Worm (Caenorhabditis elegans): ENCODE data around the gene F55G7.5.
A peak's percentile ranks its signal among the peaks of the same experiment; 100 is the strongest.

Gene F55G7.5

ce11 chrX:11909168-11909567, 29.6 kb downstream of the F55G7.5 start (continued):
- no peak for TF ChIP-seq ZK546.5 (tag; optimal IDR thresholded peaks at IDR 0.05)
- peak; percentile 85 for TF ChIP-seq nhr-77 (tag; optimal IDR thresholded peaks at IDR 0.05)
- no peak for TF ChIP-seq Y105C5A.15 (GFP tag; IDR thresholded peaks at IDR 0.05)
- TF ChIP-seq mdl-1 (tag; optimal IDR thresholded peaks at IDR 0.05): no peak
- TF ChIP-seq vab-7 (GFP tag; IDR thresholded peaks at IDR 0.05): no peak
- TF ChIP-seq ceh-62 (tag; optimal IDR thresholded peaks at IDR 0.05): no peak
- no peak for TF ChIP-seq ceh-44 (GFP tag; IDR thresholded peaks at IDR 0.05)
- TF ChIP-seq madf-9 (GFP tag; conservative IDR thresholded peaks at IDR 0.05): no peak

- no peak for TF ChIP-seq daf-16 (GFP tag; optimal IDR thresholded peaks at IDR 0.05)
- TF ChIP-seq daf-16 (tag; optimal IDR thresholded peaks at IDR 0.05): peak; percentile 55
- TF ChIP-seq aha-1 (tag): peak; percentile 70
- no peak for TF ChIP-seq ZK337.2 (GFP tag; IDR thresholded peaks at IDR 0.05)
- no peak for TF ChIP-seq egl-27 (tag; optimal IDR thresholded peaks at IDR 0.05)
- TF ChIP-seq mes-2 (tag; optimal IDR thresholded peaks at IDR 0.05; ENCODE audit: poor library complexity, severe bottlenecking): no peak
- TF ChIP-seq nhr-48 (tag; optimal IDR thresholded peaks at IDR 0.05): no peak
- no peak for TF ChIP-seq lin-39 (tag; optimal IDR thresholded peaks at IDR 0.05)
- no peak for TF ChIP-seq duxl-1 (tag; optimal IDR thresholded peaks at IDR 0.05; ENCODE audit: poor library complexity)
- no peak for TF ChIP-seq daf-19 (GFP tag; conservative IDR thresholded peaks at IDR 0.05)
- TF ChIP-seq pqm-1 (tag; optimal IDR thresholded peaks at IDR 0.05): peak; percentile 16
- no peak for TF ChIP-seq set-16 (GFP tag; IDR thresholded peaks at IDR 0.05)
- no peak for TF ChIP-seq mdt-29 (GFP tag; IDR thresholded peaks at IDR 0.05)
- no peak for TF ChIP-seq lin-29 (GFP tag; IDR thresholded peaks at IDR 0.05)
- TF ChIP-seq madf-5 (GFP tag; IDR thresholded peaks at IDR 0.05): no peak
- TF ChIP-seq mxl-2 (GFP tag; conservative IDR thresholded peaks at IDR 0.05): no peak
- no peak for TF ChIP-seq dmd-8 (GFP tag; IDR thresholded peaks at IDR 0.05)
- TF ChIP-seq hlh-11 (tag; optimal IDR thresholded peaks at IDR 0.05): no peak
- TF ChIP-seq nhr-10 (tag; optimal IDR thresholded peaks at IDR 0.05): no peak
These were observed 30.5 kb downstream of the F55G7.5 start for ce11 chrX:11908226-11908625.

- TF ChIP-seq zfp-2 (tag; optimal IDR thresholded peaks at IDR 0.05): no peak
- TF ChIP-seq cey-2 (tag; optimal IDR thresholded peaks at IDR 0.05; ENCODE audit: borderline replicate concordance, insufficient read depth): no peak
- no peak for TF ChIP-seq nhr-48 (tag; optimal IDR thresholded peaks at IDR 0.05)
These were observed 31.5 kb downstream of the F55G7.5 start, which contains the start of gene Y62H9A.11 for ce11 chrX:11907263-11907662. Gene Y62H9A.11, minus strand, starts transcription at chrX:11907363.

- no peak for TF ChIP-seq ceh-82 (tag; optimal IDR thresholded peaks at IDR 0.05)
- peak in 1 of 2 experiments; percentile 95 for TF ChIP-seq unc-62 (GFP tag; optimal IDR thresholded peaks at IDR 0.05 in 1 of 2)
- TF ChIP-seq unc-62 (tag; optimal IDR thresholded peaks at IDR 0.05): no peak
These were observed 32.1 kb downstream of the F55G7.5 start for ce11 chrX:11906626-11907025.

ce11 chrX:11902661-11903060, 36.1 kb downstream of the F55G7.5 start, which contains the start of gene Y62H9A.10:
Gene Y62H9A.10, minus strand, starts transcription at chrX:11902761.
- TF ChIP-seq madf-9 (GFP tag; conservative IDR thresholded peaks at IDR 0.05): no peak
- TF ChIP-seq php-3 (GFP tag; IDR thresholded peaks at IDR 0.05): no peak
- TF ChIP-seq ZK546.5 (tag; optimal IDR thresholded peaks at IDR 0.05): no peak
- no peak for TF ChIP-seq daf-16 (GFP tag; optimal IDR thresholded peaks at IDR 0.05)
- TF ChIP-seq daf-16 (tag; optimal IDR thresholded peaks at IDR 0.05): no peak
- TF ChIP-seq mdl-1 (tag; optimal IDR thresholded peaks at IDR 0.05): no peak
- TF ChIP-seq nhr-25 (tag; optimal IDR thresholded peaks at IDR 0.05; ENCODE audit: borderline replicate concordance, insufficient read depth): no peak
- no peak for TF ChIP-seq zip-2 (tag; optimal IDR thresholded peaks at IDR 0.05)
- no peak for TF ChIP-seq pqm-1 (tag; optimal IDR thresholded peaks at IDR 0.05)
- TF ChIP-seq ceh-62 (tag; optimal IDR thresholded peaks at IDR 0.05): no peak
- no peak for TF ChIP-seq lin-29 (GFP tag; IDR thresholded peaks at IDR 0.05)
- TF ChIP-seq hlh-11 (tag; optimal IDR thresholded peaks at IDR 0.05): no peak
- no peak for TF ChIP-seq daf-8 (GFP tag; IDR thresholded peaks at IDR 0.05)
